Fruit fly (Drosophila melanogaster): Measurements from ENCODE around the gene CG4375.

DNA sequence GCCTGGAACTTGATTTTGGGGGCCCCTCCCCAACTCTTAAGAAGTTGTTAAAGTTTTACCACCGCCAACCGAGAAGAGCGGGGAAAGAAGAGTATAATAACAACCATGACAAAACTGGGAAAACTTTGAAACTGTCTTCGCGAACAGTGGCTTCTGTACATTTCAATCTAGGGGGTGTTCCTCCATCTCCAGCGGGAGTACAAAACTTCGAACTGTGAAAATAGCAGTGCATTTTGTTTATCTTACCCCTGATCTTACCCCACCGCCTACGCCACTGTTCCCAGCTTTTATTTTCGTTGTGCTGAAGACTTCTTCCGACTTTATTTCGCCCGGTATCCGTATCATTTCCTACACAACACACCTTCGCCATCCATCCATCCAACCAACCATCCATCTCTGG is 44.2 kb upstream of the CG4375 start:
- TF ChIP-seq cnc (optimal IDR thresholded peaks at IDR 0.05) = no peak
- TF ChIP-seq CG11617 (GFP tag; optimal IDR thresholded peaks at IDR 0.05) = no peak
- no peak for TF ChIP-seq Clk (GFP tag; optimal IDR thresholded peaks at IDR 0.05)
- no peak for TF ChIP-seq tj (GFP tag; optimal IDR thresholded peaks at IDR 0.05)
- no peak for TF ChIP-seq Crg-1 (GFP tag; optimal IDR thresholded peaks at IDR 0.05)
- no peak for TF ChIP-seq ovo (GFP tag; optimal IDR thresholded peaks at IDR 0.05)

All from whole organism, adult.